Worm (Caenorhabditis elegans): ENCODE data around the gene Y58A7A.4.

Y58A7A.4 gene

DNA sequence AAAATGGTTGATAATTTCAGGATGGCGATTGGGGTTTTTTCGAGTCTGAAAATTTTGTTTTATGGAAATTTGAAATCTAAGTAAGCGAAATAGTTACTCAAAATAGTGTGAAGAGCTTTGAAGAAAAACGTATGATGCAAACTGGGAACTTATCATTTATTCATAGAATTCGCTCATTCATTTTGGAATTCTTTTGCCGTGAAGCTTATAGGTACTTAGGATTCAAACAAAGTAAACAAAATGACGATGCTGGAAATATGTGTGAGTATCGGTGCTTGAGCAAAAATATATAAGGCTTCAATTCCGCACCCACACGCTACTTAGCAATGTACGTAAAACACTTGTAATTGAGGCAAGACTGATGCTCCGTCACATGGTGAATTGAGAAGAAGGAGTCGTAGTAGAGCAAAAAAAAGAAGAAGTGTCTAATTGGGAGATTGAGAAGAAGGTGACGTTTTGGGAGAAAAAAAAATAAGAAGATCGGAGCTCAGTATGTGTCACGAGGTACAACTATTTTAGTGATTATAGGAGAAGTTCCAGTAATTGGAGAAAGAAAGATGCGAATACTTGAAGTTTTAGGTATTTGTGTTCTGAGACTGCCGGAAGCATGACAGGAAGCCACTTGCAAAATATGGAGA lies 4.8 kb upstream of the Y58A7A.4 start, which contains the start of gene glb-32:
TSS of gene glb-32 (minus strand) at position 51 of the 638 bp plus-strand sequence.
- TF ChIP-seq W03F9.2 (tag; optimal IDR thresholded peaks at IDR 0.05) (no peak), dao-5 (tag; optimal IDR thresholded peaks at IDR 0.05) (no peak), him-1 (tag; optimal IDR thresholded peaks at IDR 0.05) (no peak)

DNA sequence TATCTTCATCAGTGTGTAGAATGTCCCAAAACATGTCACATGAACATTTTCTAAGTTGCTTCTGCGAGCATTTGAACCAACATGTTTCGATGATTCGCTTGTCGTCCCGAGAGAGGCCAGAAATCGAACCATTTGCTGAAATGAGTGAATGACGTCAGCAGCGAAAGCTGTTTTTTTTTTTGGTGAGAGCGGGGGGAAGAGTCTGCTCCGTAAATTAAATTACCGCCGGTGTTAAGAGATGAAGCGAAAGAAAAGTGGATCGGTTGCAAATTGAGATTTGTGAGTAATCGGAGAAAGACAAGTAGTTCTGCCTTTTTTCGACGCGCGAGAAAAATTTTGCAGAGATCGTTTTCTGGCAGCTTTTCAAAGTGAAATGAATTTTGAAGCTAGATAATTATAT lies 3.5 kb upstream of the Y58A7A.4 start:
- TF ChIP-seq W03F9.2 (tag; optimal IDR thresholded peaks at IDR 0.05) (no peak), dao-5 (tag; optimal IDR thresholded peaks at IDR 0.05) (no peak), him-1 (tag; optimal IDR thresholded peaks at IDR 0.05) (no peak)

DNA sequence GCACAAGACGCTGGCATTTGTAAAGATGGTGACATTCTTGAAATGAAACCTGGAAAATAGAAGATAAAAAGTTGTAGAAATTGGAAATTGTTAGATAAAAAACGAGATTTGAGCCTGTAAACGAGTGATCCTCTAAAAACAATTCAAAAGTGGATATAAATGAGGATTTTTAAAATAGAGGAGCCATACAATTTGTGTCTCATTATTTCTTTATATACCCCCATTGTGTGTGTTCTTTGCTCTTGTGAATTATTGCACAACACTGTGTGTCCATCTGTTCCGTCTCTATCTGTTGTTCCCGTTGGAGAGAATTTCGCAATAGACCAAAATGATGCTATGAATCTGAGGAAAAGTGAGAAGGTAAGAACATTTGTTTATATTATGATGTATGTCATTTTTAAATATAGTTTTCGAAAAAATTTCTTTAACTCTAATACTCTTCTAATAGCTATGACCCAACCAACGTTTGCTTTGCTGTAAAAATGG lies 2.2 kb upstream of the Y58A7A.4 start, which contains the start of gene Y58A7A.5:
TSS of gene Y58A7A.5 (minus strand) at position 51 of the 486 bp plus-strand sequence.
- TF ChIP-seq W03F9.2 (tag; optimal IDR thresholded peaks at IDR 0.05) = no peak
- no peak for TF ChIP-seq him-1 (tag; optimal IDR thresholded peaks at IDR 0.05)
- TF ChIP-seq dao-5 (tag; optimal IDR thresholded peaks at IDR 0.05) = no peak

DNA sequence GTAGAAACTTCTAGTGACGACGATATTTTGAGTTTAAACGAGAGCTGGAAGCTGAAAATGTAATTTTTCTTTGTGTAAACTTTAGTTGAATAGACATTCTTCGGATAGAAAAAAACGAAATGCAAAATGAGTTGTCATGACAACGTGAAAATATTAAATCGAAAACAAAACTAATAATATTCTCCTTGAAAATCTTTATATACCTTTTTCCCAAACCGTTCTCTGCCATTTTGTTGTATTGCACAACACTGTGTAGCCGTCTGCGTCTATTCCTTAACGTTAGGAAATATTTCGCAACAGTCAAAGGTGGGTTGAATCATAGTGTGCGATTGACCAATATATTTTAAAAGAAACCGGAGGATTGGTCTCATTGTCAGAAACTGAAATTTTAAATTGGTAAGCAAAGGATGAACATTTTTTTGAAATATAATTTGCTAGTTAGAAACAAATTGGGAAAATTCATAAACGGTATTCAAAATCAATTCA lies 3.9 kb downstream of the Y58A7A.4 start, which contains the start of gene Y58A7A.3:
TSS of gene Y58A7A.3 (minus strand) at position 51 of the 486 bp plus-strand sequence.
- TF ChIP-seq W03F9.2 (tag; optimal IDR thresholded peaks at IDR 0.05) (peak; percentile 68), dao-5 (tag; optimal IDR thresholded peaks at IDR 0.05) (no peak)

DNA sequence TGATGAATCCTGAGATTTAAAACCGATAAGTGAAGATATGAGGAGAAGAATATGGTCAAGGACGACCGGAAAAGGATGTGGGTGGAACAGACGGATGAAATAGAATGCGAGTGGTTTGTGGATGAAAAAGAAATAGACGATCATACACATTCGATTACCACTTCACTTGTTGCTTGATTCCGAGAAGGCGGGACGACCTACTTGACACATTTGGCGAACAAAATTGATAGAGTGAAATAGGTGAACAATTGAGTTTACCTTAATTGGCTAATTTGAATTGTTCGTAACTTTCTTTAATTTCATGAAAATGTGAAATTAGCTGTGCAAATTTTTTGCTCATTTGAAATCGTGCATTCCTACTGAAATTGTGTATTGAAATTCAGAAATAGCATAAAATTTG lies 12.7 kb downstream of the Y58A7A.4 start, which contains the start of gene Y58A7A.2:
TSS of gene Y58A7A.2 (minus strand) at position 101 of the 400 bp plus-strand sequence.
- no peak for TF ChIP-seq him-1 (tag; optimal IDR thresholded peaks at IDR 0.05)
- TF ChIP-seq dao-5 (tag; optimal IDR thresholded peaks at IDR 0.05) = no peak
- TF ChIP-seq W03F9.2 (tag; optimal IDR thresholded peaks at IDR 0.05) = no peak

DNA sequence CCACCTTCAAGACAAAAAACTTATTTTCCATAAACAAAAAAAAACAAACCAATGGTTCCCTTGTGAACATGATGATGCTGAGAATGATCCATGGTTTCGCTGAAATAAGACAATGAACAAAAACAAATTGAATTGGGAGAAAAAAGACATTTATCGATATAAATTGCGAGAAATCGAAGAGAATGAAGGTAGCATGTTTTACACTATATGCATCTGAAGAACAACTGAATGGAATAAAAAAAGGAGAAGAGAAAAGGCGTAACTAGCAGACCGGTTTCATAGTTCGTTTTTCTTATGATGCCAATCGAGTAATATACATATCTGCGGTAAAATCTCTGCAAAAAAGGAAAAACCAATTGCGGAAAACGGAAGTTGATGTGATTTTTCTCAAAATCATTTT lies 15.4 kb downstream of the Y58A7A.4 start, which contains the start of gene Y58A7A.1:
TSS of gene Y58A7A.1 (minus strand) at position 101 of the 400 bp plus-strand sequence.
- TF ChIP-seq dao-5 (tag; optimal IDR thresholded peaks at IDR 0.05) (no peak), W03F9.2 (tag; optimal IDR thresholded peaks at IDR 0.05) (no peak), him-1 (tag; optimal IDR thresholded peaks at IDR 0.05) (no peak)

DNA sequence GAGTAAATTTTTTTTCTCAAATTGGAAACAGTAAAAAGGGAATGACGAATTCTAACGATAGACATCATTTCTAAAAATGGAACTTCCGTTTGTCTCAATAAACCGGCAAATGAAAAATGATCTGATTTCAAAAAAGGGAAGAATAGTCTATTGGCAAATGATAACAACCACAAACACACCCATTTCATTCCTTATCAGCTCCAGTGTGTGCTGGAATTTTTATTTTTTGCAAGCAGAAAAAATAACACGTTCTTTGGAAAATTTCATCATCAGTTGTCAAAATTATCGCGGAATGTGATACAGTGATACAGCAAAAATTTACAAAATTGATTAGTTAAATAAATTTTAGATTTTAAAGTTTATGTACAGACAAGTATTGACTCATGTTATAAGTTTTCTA lies 17.4 kb downstream of the Y58A7A.4 start:
- no peak for TF ChIP-seq dao-5 (tag; optimal IDR thresholded peaks at IDR 0.05)
- TF ChIP-seq him-1 (tag; optimal IDR thresholded peaks at IDR 0.05) = no peak
- no peak for TF ChIP-seq W03F9.2 (tag; optimal IDR thresholded peaks at IDR 0.05)

DNA sequence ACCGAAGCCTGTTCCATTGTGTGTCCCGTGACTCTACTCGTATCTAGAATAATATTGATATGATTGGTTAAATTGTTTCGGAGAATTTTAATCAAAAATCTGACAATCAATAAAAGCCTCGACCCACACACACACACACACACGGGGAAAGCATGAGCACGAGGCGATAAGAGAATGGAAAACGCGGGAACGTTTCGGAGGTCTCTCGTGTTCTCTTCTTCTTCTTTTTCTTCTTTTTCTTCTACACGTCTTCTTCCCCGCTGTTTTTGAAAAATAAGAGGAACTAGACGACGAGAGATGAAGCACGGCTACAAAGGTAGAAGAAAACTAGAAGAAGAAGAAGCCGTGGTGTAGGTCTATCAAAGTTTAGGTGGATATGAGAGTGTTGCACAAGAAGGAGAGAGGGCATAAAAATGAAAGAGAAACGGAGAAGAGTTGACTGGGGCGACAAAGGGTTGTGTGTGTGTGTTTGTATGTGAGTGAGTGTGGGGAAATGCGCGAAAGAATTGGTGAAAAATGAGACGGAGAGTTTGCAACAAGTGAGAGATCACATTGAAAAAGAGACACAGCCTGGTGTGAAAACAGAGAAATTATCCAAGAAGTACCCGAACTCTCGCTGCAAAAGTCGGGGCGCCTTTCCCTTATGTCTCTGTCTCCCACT lies 19.9 kb downstream of the Y58A7A.4 start, which contains the start of gene mlk-1:
TSS of gene mlk-1 (minus strand) at position 51 of the 661 bp plus-strand sequence.
- TF ChIP-seq W03F9.2 (tag; optimal IDR thresholded peaks at IDR 0.05) (no peak), him-1 (tag; optimal IDR thresholded peaks at IDR 0.05) (peak; percentile 37), dao-5 (tag; optimal IDR thresholded peaks at IDR 0.05) (no peak)

DNA sequence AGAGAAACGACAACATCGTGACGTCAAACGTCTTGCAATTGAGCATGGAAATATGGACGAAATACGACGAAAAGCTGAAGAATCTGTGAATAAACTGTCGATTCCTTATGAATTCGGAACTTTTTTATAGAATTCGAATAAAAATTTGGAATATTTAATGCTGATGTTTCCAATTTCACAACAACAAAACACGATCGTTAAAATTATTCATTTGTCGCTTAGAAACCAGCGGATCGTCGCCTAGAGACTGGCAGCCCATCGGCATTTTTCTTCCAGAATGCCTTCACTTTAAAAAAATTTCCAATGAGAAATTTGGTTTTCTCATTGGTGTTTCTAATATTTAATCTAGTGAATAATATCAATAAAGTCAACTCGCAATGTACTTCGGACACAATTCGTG lies 31.5 kb downstream of the Y58A7A.4 start, which contains the start of gene cwp-4:
TSS of gene cwp-4 (plus strand) at position 301 of the 400 bp plus-strand sequence.
- TF ChIP-seq W03F9.2 (tag; optimal IDR thresholded peaks at IDR 0.05) (no peak), dao-5 (tag; optimal IDR thresholded peaks at IDR 0.05) (no peak), him-1 (tag; optimal IDR thresholded peaks at IDR 0.05) (no peak)

DNA sequence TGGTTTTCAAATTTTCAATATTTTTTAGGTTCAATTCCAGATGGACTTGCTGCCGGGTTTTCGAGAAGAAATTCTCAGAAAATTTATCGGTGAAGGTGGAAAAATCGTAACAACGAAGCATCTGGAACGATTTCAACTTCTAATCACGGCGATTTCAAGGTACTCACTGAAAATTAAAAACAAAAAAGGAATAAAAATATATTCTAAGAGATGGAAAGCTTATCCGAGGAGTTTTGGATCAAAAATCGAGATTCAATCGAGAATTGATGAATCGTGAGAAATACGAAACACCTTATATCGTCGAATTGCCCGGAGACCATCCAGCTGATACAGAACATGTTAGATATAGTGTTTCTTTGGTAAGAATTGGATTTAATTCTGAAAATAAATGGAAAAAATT lies 32.6 kb downstream of the Y58A7A.4 start, which contains the start of gene K11D12.12:
TSS of gene K11D12.12 (plus strand) at position 29 of the 400 bp plus-strand sequence.
- TF ChIP-seq him-1 (tag; optimal IDR thresholded peaks at IDR 0.05) (no peak), dao-5 (tag; optimal IDR thresholded peaks at IDR 0.05) (no peak), W03F9.2 (tag; optimal IDR thresholded peaks at IDR 0.05) (no peak)

DNA sequence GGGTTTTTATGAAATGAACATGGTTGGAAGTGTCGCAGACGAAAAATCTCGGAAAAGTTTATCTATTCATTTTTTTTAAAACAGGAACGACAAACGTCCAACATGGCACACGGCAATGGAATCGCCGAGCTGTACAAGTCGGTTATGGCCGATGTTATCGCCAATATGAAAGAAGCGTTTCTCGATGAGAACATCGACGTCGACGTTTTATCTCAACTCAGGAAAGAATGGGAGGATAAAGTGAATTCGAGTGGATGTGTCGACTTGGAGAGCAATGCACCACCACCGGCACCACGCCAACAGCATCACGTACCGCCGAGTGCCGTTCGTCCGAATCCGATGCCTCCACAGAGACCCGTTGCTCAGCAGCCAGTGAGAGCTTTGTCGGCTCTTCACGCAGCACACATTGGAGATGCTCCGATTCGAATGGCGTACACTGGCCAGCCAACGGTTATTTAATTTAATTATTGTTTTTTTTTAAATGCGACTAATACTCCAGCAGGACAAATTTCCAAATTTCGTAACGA lies 34.7 kb downstream of the Y58A7A.4 start:
- TF ChIP-seq him-1 (tag; optimal IDR thresholded peaks at IDR 0.05) (no peak), dao-5 (tag; optimal IDR thresholded peaks at IDR 0.05) (no peak), W03F9.2 (tag; optimal IDR thresholded peaks at IDR 0.05) (no peak)

DNA sequence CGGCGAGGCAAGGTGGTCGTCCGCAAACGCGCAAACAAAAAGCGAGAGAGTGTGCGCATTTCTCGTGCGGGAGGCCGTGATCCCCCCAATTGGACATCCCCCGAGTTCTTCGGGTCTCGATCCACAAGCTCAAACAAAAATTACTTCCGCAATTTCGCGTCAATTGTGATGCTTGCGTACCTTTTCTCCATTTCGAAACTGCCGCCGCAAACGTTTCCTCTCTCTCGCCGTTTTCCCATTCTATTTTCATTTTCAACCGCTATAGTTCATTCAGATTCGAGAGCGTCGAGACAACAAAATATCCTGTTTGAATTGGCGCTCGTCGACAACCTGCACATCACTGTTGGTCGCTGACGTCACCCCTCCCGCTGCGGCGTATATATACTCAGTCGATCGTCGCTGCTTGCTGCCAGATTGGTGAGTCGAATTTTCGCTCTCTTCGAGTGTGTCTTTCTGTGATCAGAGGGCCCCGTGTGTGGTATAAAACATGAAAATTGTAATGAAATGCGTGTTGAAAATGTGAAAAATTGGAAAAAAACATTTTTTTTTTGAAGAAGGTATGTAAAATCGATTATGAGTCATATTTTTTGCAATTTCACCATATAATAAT lies 35.4 kb downstream of the Y58A7A.4 start, which contains the start of the genes pqn-51 and K11D12.14:
TSS of gene pqn-51 (plus strand) at position 275 of the 610 bp plus-strand sequence.
TSS of gene K11D12.14 (plus strand) at position 304 of the 610 bp plus-strand sequence.
- TF ChIP-seq W03F9.2 (tag; optimal IDR thresholded peaks at IDR 0.05) = peak; percentile 0
- no peak for TF ChIP-seq dao-5 (tag; optimal IDR thresholded peaks at IDR 0.05)
- TF ChIP-seq him-1 (tag; optimal IDR thresholded peaks at IDR 0.05) = peak; percentile 80

DNA sequence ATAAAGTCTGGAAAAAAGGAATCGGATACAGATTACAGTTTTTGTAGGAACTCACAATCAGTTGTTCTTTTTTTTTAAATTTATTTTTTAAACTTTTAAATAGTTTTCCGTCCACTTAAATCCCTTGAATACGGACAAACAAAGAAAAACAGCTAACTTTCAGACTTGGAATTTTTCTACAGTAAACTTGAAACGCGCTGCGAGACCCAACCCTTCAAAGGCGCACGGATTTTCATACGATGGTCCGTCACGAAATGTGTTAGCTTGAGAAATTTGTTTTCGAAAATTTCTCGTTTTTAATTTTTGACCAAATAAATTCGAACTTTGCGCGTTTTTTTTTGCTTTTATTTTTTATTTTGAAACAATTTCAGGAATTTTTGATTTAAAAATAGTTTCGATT lies 38.2 kb downstream of the Y58A7A.4 start:
- TF ChIP-seq W03F9.2 (tag; optimal IDR thresholded peaks at IDR 0.05) (no peak), him-1 (tag; optimal IDR thresholded peaks at IDR 0.05) (no peak), dao-5 (tag; optimal IDR thresholded peaks at IDR 0.05) (no peak)
